Fruit fly (Drosophila melanogaster) whole organism, embryonic: ENCODE measurements around the gene Rok.

Source experiments
- B-H2 ChIP-seq: fragments of 200-800 bp; sonication (Bioruptor generic); optimal IDR thresholded peaks from 2 replicates; lab custom pipeline; 2018; ENCODE audit warnings: missing biosample characterization, mild to moderate bottlenecking, missing genetic modification characterization
- BEAF-32 ChIP-seq: fragments of 200-800 bp; sonication (Bioruptor generic); optimal IDR thresholded peaks from 3 replicates; lab custom pipeline; 2017; ENCODE audit warnings: missing biosample characterization, missing genetic modification characterization, mild to moderate bottlenecking, moderate library complexity, missing genetic modification reagents
- Blimp-1 ChIP-seq: fragments of 200-800 bp; sonication (Bioruptor generic); optimal IDR thresholded peaks from 3 replicates; lab custom pipeline; 2018; ENCODE audit warnings: missing biosample characterization, missing genetic modification characterization, mild to moderate bottlenecking, moderate library complexity, missing genetic modification reagents
- CG10565 ChIP-seq: fragments of 200-800 bp; sonication (Bioruptor generic); optimal IDR thresholded peaks from 3 replicates; lab custom pipeline; 2016; ENCODE audit warnings: missing biosample characterization, mild to moderate bottlenecking, missing genetic modification characterization
- CG10959 ChIP-seq: fragments of 200-800 bp; sonication (Bioruptor generic); IDR thresholded peaks from 2 replicates; pipeline ENCODE4 v1.3.6; 2022; ENCODE audit warnings: missing biosample characterization, missing genetic modification characterization
- CG11695 ChIP-seq: fragments of 200-800 bp; sonication (Bioruptor generic); IDR thresholded peaks from 3 replicates; pipeline ENCODE4 v1.3.6; 2022; ENCODE audit warnings: missing biosample characterization, missing genetic modification characterization
- CG11696 ChIP-seq: fragments of 200-800 bp; sonication (Bioruptor generic); IDR thresholded peaks from 2 replicates; pipeline ENCODE4 v1.3.6; 2022; ENCODE audit warnings: missing biosample characterization, missing genetic modification characterization
- CG12104 ChIP-seq: fragments of 200-800 bp; sonication (Bioruptor generic); optimal IDR thresholded peaks from 3 replicates; lab custom pipeline; 2016; ENCODE audit warnings: missing biosample characterization, missing genetic modification characterization
- CG14710 ChIP-seq: fragments of 200-800 bp; sonication (Bioruptor generic); optimal IDR thresholded peaks from 3 replicates; lab custom pipeline; 2019; ENCODE audit warnings: missing biosample characterization, mild to moderate bottlenecking, missing genetic modification characterization, moderate library complexity
- CG18476 ChIP-seq: fragments of 200-800 bp; sonication (Bioruptor generic); optimal IDR thresholded peaks from 2 replicates; lab custom pipeline; 2016; ENCODE audit warnings: missing biosample characterization, mild to moderate bottlenecking, missing genetic modification characterization
- CG18599 ChIP-seq: fragments of 200-800 bp; sonication (Bioruptor generic); optimal IDR thresholded peaks from 3 replicates; lab custom pipeline; 2017; ENCODE audit warnings: missing biosample characterization, missing genetic modification characterization, mild to moderate bottlenecking, moderate library complexity, missing genetic modification reagents
- CG3726 ChIP-seq: fragments of 200-800 bp; sonication (Bioruptor generic); IDR thresholded peaks from 3 replicates; pipeline ENCODE4, ENCODE4 v1.3.6; 2022; ENCODE audit warnings: missing biosample characterization, missing genetic modification characterization
- CG4707 ChIP-seq: fragments of 200-800 bp; sonication (Bioruptor generic); optimal IDR thresholded peaks from 2 replicates; lab custom pipeline; 2018; ENCODE audit warnings: missing biosample characterization, mild to moderate bottlenecking, missing genetic modification characterization, moderate library complexity
- CG8765 ChIP-seq: fragments of 200-800 bp; sonication (Bioruptor generic); IDR thresholded peaks from 2 replicates; pipeline ENCODE4 v1.3.6; 2022; ENCODE audit warnings: missing biosample characterization, missing genetic modification characterization
- CG9437 ChIP-seq: fragments of 200-800 bp; sonication (Bioruptor generic); optimal IDR thresholded peaks from 2 replicates; lab custom pipeline; 2018; ENCODE audit warnings: missing biosample characterization, mild to moderate bottlenecking, missing genetic modification characterization
- Dfd ChIP-seq, 2 experiments: fragments of >200 bp; optimal IDR thresholded peaks; 2 replicates each; lab custom pipeline; 2017; ENCODE audit warnings: missing biosample characterization in 2 of 2, missing genetic modification characterization in 2 of 2
- H2.0 ChIP-seq: fragments of 200-800 bp; sonication (Bioruptor generic); IDR thresholded peaks from 2 replicates; pipeline ENCODE4 v1.3.6; 2022; ENCODE audit warnings: missing biosample characterization, missing genetic modification characterization
- HLH4C ChIP-seq: fragments of 200-800 bp; sonication (Bioruptor generic); IDR thresholded peaks from 3 replicates; pipeline ENCODE4 v1.3.6; 2022; ENCODE audit warnings: missing biosample characterization, missing genetic modification characterization; ENCODE audit not compliant: partially characterized antibody
- HmgD ChIP-seq: fragments of 200-800 bp; sonication (Bioruptor generic); optimal IDR thresholded peaks from 3 replicates; lab custom pipeline; 2016; ENCODE audit warnings: missing biosample characterization, missing genetic modification characterization
- HmgZ ChIP-seq: fragments of 200-800 bp; sonication (Bioruptor generic); optimal IDR thresholded peaks from 2 replicates; lab custom pipeline; 2018; ENCODE audit warnings: missing biosample characterization, mild to moderate bottlenecking, missing genetic modification characterization
- MTF-1 ChIP-seq: fragments of 200-800 bp; sonication (Bioruptor generic); optimal IDR thresholded peaks from 2 replicates; lab custom pipeline; 2018; ENCODE audit warnings: missing biosample characterization, mild to moderate bottlenecking, missing genetic modification characterization, borderline replicate concordance
- NC2β ChIP-seq: fragments of 200-800 bp; sonication (Bioruptor generic); optimal IDR thresholded peaks from 2 replicates; lab custom pipeline; 2016; ENCODE audit warnings: missing biosample characterization, missing genetic modification characterization
- Oaz ChIP-seq: fragments of 200-800 bp; sonication (Bioruptor generic); IDR thresholded peaks from 2 replicates; pipeline ENCODE4 v1.3.6; 2022; ENCODE audit warnings: missing biosample characterization, missing genetic modification characterization
- Rx ChIP-seq: fragments of 200-800 bp; sonication (Bioruptor generic); IDR thresholded peaks from 2 replicates; pipeline ENCODE4 v1.3.6; 2022; ENCODE audit warnings: missing biosample characterization, missing genetic modification characterization
- Side ChIP-seq: fragments of 200-800 bp; sonication (Bioruptor generic); optimal IDR thresholded peaks from 2 replicates; lab custom pipeline; 2016; ENCODE audit warnings: missing biosample characterization, missing genetic modification characterization
- Trl ChIP-seq, 3 experiments: fragments of >200 bp in 2 of 3; fragments of 200-800 bp in 1 of 3; sonication (Bioruptor generic) in 1 of 3; optimal IDR thresholded peaks; 2 replicates in 1 of 3; 3 replicates in 2 of 3; lab custom pipeline; 2016 to 2017; ENCODE audit warnings: missing biosample characterization in 1 of 3, missing genetic modification characterization in 1 of 3
- Xrp1 ChIP-seq: fragments of 200-800 bp; sonication (Bioruptor generic); IDR thresholded peaks from 2 replicates; pipeline ENCODE4 v1.3.6; 2022; ENCODE audit warnings: missing biosample characterization, missing genetic modification characterization
- ase ChIP-seq: fragments of 200-800 bp; sonication (Bioruptor generic); IDR thresholded peaks from 3 replicates; pipeline ENCODE4 v1.3.6; 2022; ENCODE audit warnings: missing biosample characterization, missing genetic modification characterization
- cad ChIP-seq: fragments of >200 bp; optimal IDR thresholded peaks from 2 replicates; lab custom pipeline; 2017; ENCODE audit warnings: missing biosample characterization, missing genetic modification characterization
- cg ChIP-seq: fragments of 200-800 bp; sonication (Bioruptor generic); optimal IDR thresholded peaks from 3 replicates; lab custom pipeline; 2019; ENCODE audit warnings: missing biosample characterization, mild to moderate bottlenecking, missing genetic modification characterization, moderate library complexity
- chinmo ChIP-seq: fragments of 200-800 bp; sonication (Bioruptor generic); IDR thresholded peaks from 4 replicates; pipeline ENCODE4 v1.3.6; 2022; ENCODE audit warnings: missing biosample characterization, missing genetic modification characterization; ENCODE audit not compliant: partially characterized antibody
- croc ChIP-seq: fragments of 200-800 bp; sonication (Bioruptor generic); conservative IDR thresholded peaks from 3 replicates; pipeline ENCODE4 v1.3.6; 2022; ENCODE audit warnings: missing biosample characterization, missing genetic modification characterization
- dan ChIP-seq: fragments of 200-800 bp; sonication (Bioruptor generic); IDR thresholded peaks from 2 replicates; pipeline ENCODE4 v1.3.6; 2022; ENCODE audit warnings: missing biosample characterization, missing genetic modification characterization
- dimm ChIP-seq: fragments of 200-800 bp; sonication (Bioruptor generic); IDR thresholded peaks from 2 replicates; pipeline ENCODE4 v1.3.6; 2022; ENCODE audit warnings: missing biosample characterization, missing genetic modification characterization
- dm ChIP-seq: fragments of 200-800 bp; sonication (Bioruptor generic); optimal IDR thresholded peaks from 3 replicates; lab custom pipeline; 2016; ENCODE audit warnings: missing biosample characterization, missing genetic modification characterization
- dysf ChIP-seq: fragments of 200-800 bp; sonication (Bioruptor generic); IDR thresholded peaks from 3 replicates; pipeline ENCODE4 v1.3.6; 2022; ENCODE audit warnings: missing biosample characterization, missing genetic modification characterization
- eyg ChIP-seq: fragments of 200-800 bp; sonication (Bioruptor generic); optimal IDR thresholded peaks from 3 replicates; lab custom pipeline; 2016; ENCODE audit warnings: missing biosample characterization, missing genetic modification characterization
- fd3F ChIP-seq: fragments of 200-800 bp; sonication (Bioruptor generic); optimal IDR thresholded peaks from 2 replicates; lab custom pipeline; 2018; ENCODE audit warnings: missing biosample characterization, mild to moderate bottlenecking, missing genetic modification characterization, moderate library complexity
- grn ChIP-seq: fragments of 200-800 bp; sonication (Bioruptor generic); optimal IDR thresholded peaks from 3 replicates; lab custom pipeline; 2017; ENCODE audit warnings: missing biosample characterization, missing genetic modification characterization
- h ChIP-seq: fragments of >200 bp; optimal IDR thresholded peaks from 2 replicates; lab custom pipeline; 2017
- hb ChIP-seq: fragments of 200-800 bp; sonication (Bioruptor generic); IDR thresholded peaks from 3 replicates; pipeline ENCODE4 v1.3.6; 2022; ENCODE audit warnings: missing biosample characterization, missing genetic modification characterization; ENCODE audit not compliant: partially characterized antibody
- inv ChIP-seq: fragments of 200-800 bp; sonication (Bioruptor generic); IDR thresholded peaks from 2 replicates; pipeline ENCODE4 v1.3.6; 2022; ENCODE audit warnings: missing biosample characterization, missing genetic modification characterization; ENCODE audit not compliant: partially characterized antibody
- lov ChIP-seq, 2 experiments: fragments of 200-800 bp in 1 of 2; fragments of >200 bp in 1 of 2; sonication (Bioruptor generic) in 1 of 2; IDR thresholded peaks in 1 of 2; optimal IDR thresholded peaks in 1 of 2; 2 replicates in 1 of 2; 3 replicates in 1 of 2; pipeline versions ENCODE4 v1.3.6 to Lab custom; 2017 to 2022; ENCODE audit warnings: missing biosample characterization in 1 of 2, missing genetic modification characterization in 1 of 2
- pnt ChIP-seq: fragments of 200-800 bp; sonication (Bioruptor generic); optimal IDR thresholded peaks from 3 replicates; lab custom pipeline; 2016; ENCODE audit warnings: missing biosample characterization, missing genetic modification characterization
- so ChIP-seq: fragments of 200-800 bp; sonication (Bioruptor generic); IDR thresholded peaks from 3 replicates; pipeline ENCODE4 v1.3.6; 2022; ENCODE audit warnings: missing biosample characterization, missing genetic modification characterization
- unc-4 ChIP-seq: fragments of 200-800 bp; sonication (Bioruptor generic); IDR thresholded peaks from 2 replicates; pipeline ENCODE4 v1.3.6; 2022; ENCODE audit warnings: missing biosample characterization, missing genetic modification characterization; ENCODE audit not compliant: partially characterized antibody
- vvl ChIP-seq: fragments of 200-800 bp; sonication (Bioruptor generic); IDR thresholded peaks from 2 replicates; pipeline ENCODE4 v1.3.6; 2022; ENCODE audit warnings: missing biosample characterization, missing genetic modification characterization

The Rok gene

dm6 chrX:16637594-16638485 lies 626 bp upstream of the Rok start, which contains the start of gene RpS19a (continued):
- TF ChIP-seq Trl (optimal IDR thresholded peaks at IDR 0.05; lab: Kevin White, UChicago) (peak in 1 of 2 experiments; percentile 56), Trl (GFP tag; optimal IDR thresholded peaks at IDR 0.05; lab: Kevin White, UChicago) (peak; percentile 58), Rx (GFP tag; lab: Robert Waterston, UW) (peak; percentile 82), CG9437 (GFP tag; lab: Kevin White, UChicago) (peak; percentile 74), CG4707 (GFP tag; lab: Kevin White, UChicago) (peak; percentile 88), H2.0 (GFP tag; lab: Robert Waterston, UW) (peak; percentile 61; the same call in 1 of the 2 replicates), dan (GFP tag; lab: Robert Waterston, UW) (no peak), inv (GFP tag; lab: Robert Waterston, UW) (0 out of 2 replicates have a peak, but pooled peaks have one; percentile 2), CG12104 (GFP tag; lab: Kevin White, UChicago) (peak; percentile 84), Dfd (GFP tag; optimal IDR thresholded peaks at IDR 0.05; lab: Kevin White, UChicago) (no peak), vvl (peak; percentile 79), chinmo (GFP tag; lab: Robert Waterston, UW) (no peak), CG14710 (tag; lab: Kevin White, UChicago) (peak; percentile 86), CG18476 (GFP tag; lab: Kevin White, UChicago) (peak; percentile 14), HLH4C (GFP tag; lab: Robert Waterston, UW) (0 out of 3 replicates have a peak, but pooled peaks have one; percentile 58), Xrp1 (GFP tag; lab: Robert Waterston, UW) (no peak), pnt (GFP tag; lab: Kevin White, UChicago) (no peak), lov (optimal IDR thresholded peaks at IDR 0.05; lab: Kevin White, UChicago) (no peak), lov (GFP tag; IDR thresholded peaks at IDR 0.05; lab: Robert Waterston, UW) (peak; percentile 94), fd3F (GFP tag; lab: Kevin White, UChicago) (peak; percentile 47), MTF-1 (GFP tag; lab: Kevin White, UChicago) (peak; percentile 95), dm (GFP tag; lab: Kevin White, UChicago) (peak; percentile 85), cad (GFP tag; lab: Kevin White, UChicago) (no peak), dimm (GFP tag; lab: Robert Waterston, UW) (0 out of 2 replicates have a peak, but pooled peaks have one; percentile 20), Side (GFP tag; lab: Kevin White, UChicago) (peak; percentile 65), Oaz (peak; percentile 55), hb (GFP tag; lab: Robert Waterston, UW) (no peak), HmgZ (tag; lab: Kevin White, UChicago) (peak; percentile 28), CG18599 (GFP tag; lab: Kevin White, UChicago) (peak; percentile 79), CG10565 (GFP tag; lab: Kevin White, UChicago) (no peak), CG8765 (GFP tag; lab: Robert Waterston, UW) (0 out of 2 replicates have a peak, but pooled peaks have one; percentile 11), dysf (GFP tag; lab: Robert Waterston, UW) (peak; percentile 67), CG3726 (GFP tag; lab: Robert Waterston, UW) (0 out of 3 replicates have a peak, but pooled peaks have one; percentile 43), h (no peak), unc-4 (GFP tag; lab: Robert Waterston, UW) (no peak), eyg (GFP tag; lab: Kevin White, UChicago) (peak; percentile 46), croc (GFP tag; lab: Robert Waterston, UW) (peak; percentile 34; the same call in 2 of the 3 replicates), cg (GFP tag; lab: Kevin White, UChicago) (peak; percentile 72), so (GFP tag; lab: Robert Waterston, UW) (peak; percentile 75), Blimp-1 (GFP tag; lab: Kevin White, UChicago) (peak; percentile 24), HmgD (GFP tag; lab: Kevin White, UChicago) (peak; percentile 40), CG11696 (peak; percentile 39; the same call in 1 of the 2 replicates), CG10959 (GFP tag; lab: Robert Waterston, UW) (peak; percentile 66), NC2β (GFP tag; lab: Kevin White, UChicago) (peak; percentile 87), CG11695 (GFP tag; lab: Robert Waterston, UW) (peak; percentile 31; the same call in 1 of the 3 replicates), B-H2 (GFP tag; lab: Kevin White, UChicago) (peak; percentile 92), BEAF-32 (GFP tag; lab: Kevin White, UChicago) (peak; percentile 82), ase (GFP tag; lab: Robert Waterston, UW) (peak; percentile 73; the same call in 2 of the 3 replicates), grn (GFP tag; lab: Kevin White, UChicago) (peak; percentile 37)
